Worm (Caenorhabditis elegans): ENCODE results near the gene ergo-1.

DNA sequence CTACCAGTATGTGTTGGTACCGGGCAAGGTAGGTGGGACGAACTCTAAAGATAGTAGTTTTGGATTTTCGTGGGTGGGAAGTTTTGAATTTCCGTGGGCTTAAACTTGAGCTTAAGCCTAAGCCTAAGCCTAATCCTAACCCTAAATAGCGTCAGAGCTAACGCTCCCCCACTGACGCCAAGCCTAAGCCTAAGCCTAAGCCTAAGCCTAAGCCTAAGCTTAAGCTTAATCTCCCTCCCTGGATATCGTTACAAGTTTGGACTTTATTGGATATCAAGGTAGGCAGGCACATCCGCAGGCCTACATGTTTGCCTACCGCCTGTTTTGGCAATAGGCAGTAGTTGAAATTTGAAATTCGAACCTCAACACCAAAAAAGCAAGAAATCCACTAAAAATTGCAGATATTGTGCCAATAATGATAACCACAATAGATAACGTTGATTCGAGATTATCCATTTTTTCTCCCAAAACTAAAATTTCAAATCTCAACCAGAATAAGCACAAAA is 44.0 kb downstream of the ergo-1 start, which contains the start of gene K10C9.4:
- TF ChIP-seq ama-1 (optimal IDR thresholded peaks at IDR 0.05) (no peak), elt-1 (tag; optimal IDR thresholded peaks at IDR 0.05) (no peak), ceh-16 (tag; optimal IDR thresholded peaks at IDR 0.05) (no peak), nhr-6 (tag; optimal IDR thresholded peaks at IDR 0.05) (no peak), mbf-1 (tag; optimal IDR thresholded peaks at IDR 0.05) (no peak), ceh-82 (tag; optimal IDR thresholded peaks at IDR 0.05) (no peak), snpc-4 (tag; optimal IDR thresholded peaks at IDR 0.05) (no peak), zag-1 (tag; optimal IDR thresholded peaks at IDR 0.05) (no peak), dmd-4 (tag; optimal IDR thresholded peaks at IDR 0.05) (no peak), lin-13 (GFP tag; optimal IDR thresholded peaks at IDR 0.05) (no peak), unc-62 (GFP tag; optimal IDR thresholded peaks at IDR 0.05) (no peak), mdl-1 (tag; optimal IDR thresholded peaks at IDR 0.05) (no peak), crh-2 (tag; optimal IDR thresholded peaks at IDR 0.05) (no peak), nhr-11 (tag; optimal IDR thresholded peaks at IDR 0.05) (no peak)
